Worm (Caenorhabditis elegans) whole organism, late embryonic: ENCODE results near the gene ins-14.

Experiments
- K02D7.2 ChIP-seq: sonication (generic microtip); optimal IDR thresholded peaks from 2 replicates; lab custom pipeline; 2017; ENCODE audit warnings: mild to moderate bottlenecking, missing genetic modification characterization, missing compliant biosample characterization
- ceh-14 ChIP-seq: sonication (generic microtip); optimal IDR thresholded peaks from 2 replicates; lab custom pipeline; 2016; ENCODE audit warnings: missing genotype, missing genetic modification characterization, missing compliant biosample characterization
- ceh-22 ChIP-seq: sonication (generic microtip); optimal IDR thresholded peaks from 2 replicates; lab custom pipeline; 2017; ENCODE audit warnings: missing biosample characterization, missing genetic modification characterization
- ceh-31 ChIP-seq: sonication (generic microtip); optimal IDR thresholded peaks from 2 replicates; lab custom pipeline; 2016; ENCODE audit warnings: missing genetic modification characterization, missing compliant biosample characterization
- che-1 ChIP-seq: sonication (generic microtip); optimal IDR thresholded peaks from 2 replicates; lab custom pipeline; 2016; ENCODE audit warnings: mild to moderate bottlenecking, missing genetic modification characterization, missing compliant biosample characterization
- dve-1 ChIP-seq: sonication (generic microtip); optimal IDR thresholded peaks from 2 replicates; lab custom pipeline; 2017; ENCODE audit warnings: antibody characterized with exemption, mild to moderate bottlenecking, missing genetic modification characterization, missing compliant biosample characterization
- fkh-10 ChIP-seq: fragments of 150-350 bp; optimal IDR thresholded peaks from 2 replicates; lab custom pipeline; 2014; ENCODE audit warnings: missing biosample characterization, missing genetic modification reagents, missing genetic modification characterization
- hlh-15 ChIP-seq: sonication (generic microtip); optimal IDR thresholded peaks from 2 replicates; lab custom pipeline; 2016; ENCODE audit warnings: missing genetic modification characterization, missing compliant biosample characterization
- lim-6 ChIP-seq: sonication (generic microtip); optimal IDR thresholded peaks from 2 replicates; lab custom pipeline; 2016; ENCODE audit warnings: missing genetic modification characterization, missing compliant biosample characterization
- nhr-11 ChIP-seq: fragments of 150-350 bp; optimal IDR thresholded peaks from 2 replicates; lab custom pipeline; 2014; ENCODE audit warnings: missing biosample characterization, missing genetic modification characterization
- nhr-232 ChIP-seq: sonication (generic microtip); optimal IDR thresholded peaks from 2 replicates; lab custom pipeline; 2016; ENCODE audit warnings: missing genetic modification characterization, missing compliant biosample characterization
- pha-4 ChIP-seq: fragments of 150-350 bp; optimal IDR thresholded peaks from 2 replicates; lab custom pipeline; 2018; ENCODE audit warnings: missing biosample characterization, missing genetic modification reagents, missing genetic modification characterization
- pros-1 ChIP-seq: fragments of 150-350 bp; optimal IDR thresholded peaks from 2 replicates; lab custom pipeline; 2014; ENCODE audit warnings: missing biosample characterization, missing genetic modification reagents, missing genetic modification characterization
- tbx-7 ChIP-seq: sonication (generic microtip); optimal IDR thresholded peaks from 2 replicates; lab custom pipeline; 2016; ENCODE audit warnings: missing genotype, missing genetic modification characterization, missing compliant biosample characterization

ce11 chrII:6736066-6736465, 9.5 kb downstream of the ins-14 start, which contains the start of gene mrps-18.C:
- TF ChIP-seq K02D7.2 (no peak), dve-1 (tag; lab: Kevin White, UChicago) (no peak), che-1 (tag; lab: Kevin White, UChicago) (no peak), nhr-11 (tag; lab: Kevin White, UChicago) (no peak), ceh-14 (tag; lab: Kevin White, UChicago) (no peak), hlh-15 (tag; lab: Kevin White, UChicago) (no peak), nhr-232 (tag; lab: Kevin White, UChicago) (no peak), pros-1 (no peak), lim-6 (no peak), ceh-31 (no peak), pha-4 (tag; lab: Kevin White, UChicago) (no peak), tbx-7 (tag; lab: Kevin White, UChicago) (no peak), ceh-22 (tag; lab: Kevin White, UChicago) (no peak), fkh-10 (GFP tag; lab: Kevin White, UChicago) (no peak)
